Fruit fly (Drosophila melanogaster) ovary, adult (tissue): ENCODE measurements around the gene Glyat.

ENCODE experiments used
- CG17801 ChIP-seq: fragments of 200-800 bp; optimal IDR thresholded peaks from 2 replicates; lab custom pipeline; 2019; ENCODE audit warnings: missing biosample characterization, mild to moderate bottlenecking, missing genetic modification characterization, moderate library complexity; ENCODE audit not compliant: partially characterized antibody

Gene Glyat

dm6 chr2L:7966866-7967549 is 43.4 kb downstream of the Glyat start:
- no peak for TF ChIP-seq CG17801 (GFP tag; lab: Kevin White, UChicago)

dm6 chr2L:7966461-7966846 is 44.0 kb downstream of the Glyat start:
- no peak for TF ChIP-seq CG17801 (GFP tag; lab: Kevin White, UChicago)

- TF ChIP-seq CG17801 (GFP tag; lab: Kevin White, UChicago): peak; percentile 3
These were observed 44.5 kb downstream of the Glyat start for dm6 chr2L:7965808-7966460.

- peak; percentile 38 for TF ChIP-seq CG17801 (GFP tag; lab: Kevin White, UChicago)
These were observed 45.8 kb downstream of the Glyat start for dm6 chr2L:7964611-7965010.

dm6 chr2L:7962881-7963280 is 47.6 kb downstream of the Glyat start:
- TF ChIP-seq CG17801 (GFP tag; lab: Kevin White, UChicago): no peak

dm6 chr2L:7962237-7962636 is 48.2 kb downstream of the Glyat start:
- no peak for TF ChIP-seq CG17801 (GFP tag; lab: Kevin White, UChicago)

- TF ChIP-seq CG17801 (GFP tag; lab: Kevin White, UChicago): peak; percentile 44
These were observed 49.6 kb downstream of the Glyat start for dm6 chr2L:7960581-7961530.
